Worm (Caenorhabditis elegans) whole organism, midembryonic: ENCODE measurements around the gene F46C5.10.

ENCODE experiments used
- T22C8.4 ChIP-seq: fragments of 200-800 bp; sonication (Bioruptor generic); IDR thresholded peaks from 2 replicates; pipeline ENCODE4 v1.3.6; 2022; ENCODE audit warnings: missing genetic modification characterization, missing compliant biosample characterization
- cog-1 ChIP-seq: sonication (generic microtip); optimal IDR thresholded peaks from 2 replicates; lab custom pipeline; 2016; ENCODE audit warnings: missing genetic modification characterization, missing compliant biosample characterization
- flt-1 ChIP-seq: fragments of 200-800 bp; sonication (Bioruptor generic); IDR thresholded peaks from 2 replicates; pipeline ENCODE4 v1.3.6; 2022; ENCODE audit warnings: missing genetic modification characterization, missing compliant biosample characterization
- klf-2 ChIP-seq: fragments of 200-800 bp; sonication (Bioruptor generic); conservative IDR thresholded peaks from 2 replicates; pipeline ENCODE4 v1.3.6; 2022; ENCODE audit warnings: missing genetic modification reagents, missing genetic modification characterization, missing compliant biosample characterization
- med-1 ChIP-seq: sonication (generic microtip); optimal IDR thresholded peaks from 2 replicates; lab custom pipeline; 2017; ENCODE audit warnings: missing genetic modification characterization, mild to moderate bottlenecking, missing compliant biosample characterization, antibody characterized with exemption, missing genetic modification reagents; ENCODE audit not compliant: insufficient read depth
- ref-1 ChIP-seq: fragments of 200-800 bp; sonication (Bioruptor generic); conservative IDR thresholded peaks from 2 replicates; pipeline ENCODE4 v1.3.6; 2022; ENCODE audit warnings: missing genetic modification reagents, missing genetic modification characterization, missing compliant biosample characterization
- tab-1 ChIP-seq: fragments of 200-800 bp; sonication (Bioruptor generic); IDR thresholded peaks from 2 replicates; pipeline ENCODE4 v1.3.6; 2022; ENCODE audit warnings: missing genetic modification characterization, missing compliant biosample characterization
- ztf-23 ChIP-seq: fragments of 200-800 bp; sonication (Bioruptor generic); IDR thresholded peaks from 2 replicates; pipeline ENCODE4 v1.3.6; 2022; ENCODE audit warnings: missing genetic modification reagents, missing genetic modification characterization, missing compliant biosample characterization
- ztf-29 ChIP-seq: fragments of 200-800 bp; sonication (Bioruptor generic); IDR thresholded peaks from 2 replicates; pipeline ENCODE4 v1.3.6; 2022; ENCODE audit warnings: missing genetic modification reagents, missing genetic modification characterization, missing compliant biosample characterization

F46C5.10 gene

ce11 chrII:8788752-8789151 is 30.1 kb downstream of the F46C5.10 start:
- TF ChIP-seq ztf-23 (GFP tag; lab: Robert Waterston, UW) (no peak), ztf-29 (GFP tag; lab: Robert Waterston, UW) (no peak), flt-1 (GFP tag; lab: Robert Waterston, UW) (no peak), tab-1 (no peak), T22C8.4 (GFP tag; lab: Robert Waterston, UW) (no peak), cog-1 (tag; lab: Kevin White, UChicago) (no peak), ref-1 (no peak), med-1 (GFP tag; lab: Kevin White, UChicago) (no peak)

ce11 chrII:8787376-8787775 is 31.5 kb downstream of the F46C5.10 start:
- TF ChIP-seq tab-1 (no peak), cog-1 (tag; lab: Kevin White, UChicago) (peak; percentile 95), flt-1 (GFP tag; lab: Robert Waterston, UW) (peak; percentile 58; the same call in 1 of the 2 replicates), klf-2 (GFP tag; lab: Robert Waterston, UW) (no peak), ref-1 (no peak), T22C8.4 (GFP tag; lab: Robert Waterston, UW) (peak; percentile 90)

ce11 chrII:8785875-8786274 is 33.0 kb downstream of the F46C5.10 start:
- no peak for TF ChIP-seq ztf-23 (GFP tag; lab: Robert Waterston, UW)
- no peak for TF ChIP-seq tab-1
- no peak for TF ChIP-seq klf-2 (GFP tag; lab: Robert Waterston, UW)

DNA sequence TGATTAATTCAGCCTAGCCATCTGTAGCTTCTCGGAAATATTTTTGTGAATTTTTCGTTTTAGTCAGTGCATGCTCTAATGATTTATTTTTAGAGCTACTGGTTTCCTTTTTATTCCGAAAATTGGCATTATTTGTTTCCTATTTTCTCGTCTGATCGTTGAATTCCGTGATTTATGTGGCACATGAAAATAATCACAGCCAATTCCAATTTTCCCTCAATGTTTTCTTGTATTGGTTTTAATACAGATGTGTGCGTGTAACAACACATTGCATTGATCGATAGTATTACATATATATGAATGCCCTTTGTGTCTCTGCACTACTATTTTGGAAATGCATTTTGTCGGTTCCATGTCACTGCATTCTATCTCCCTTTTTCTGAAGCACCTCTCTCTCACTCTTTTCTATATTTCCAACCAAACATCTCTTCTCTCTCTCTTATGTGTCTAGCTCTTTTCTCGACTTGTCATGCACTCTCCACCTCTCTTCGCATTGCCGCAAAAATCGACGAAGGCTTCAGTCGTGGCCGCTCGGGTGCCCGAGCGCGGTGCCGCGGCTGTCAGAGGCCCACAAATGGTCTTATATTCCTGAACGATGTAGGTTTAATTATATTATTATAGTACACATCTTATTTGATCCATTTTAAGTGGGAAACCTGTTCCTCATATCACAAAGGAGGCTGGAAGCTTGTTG is 34.4 kb downstream of the F46C5.10 start:
- no peak for TF ChIP-seq cog-1 (tag; lab: Kevin White, UChicago)
- 0 out of 2 replicates have a peak, but pooled peaks have one; percentile 46 for TF ChIP-seq ztf-23 (GFP tag; lab: Robert Waterston, UW)
- TF ChIP-seq tab-1, result 0 out of 2 replicates have a peak, but pooled peaks have one; percentile 11

ce11 chrII:8783451-8783967 is 35.3 kb downstream of the F46C5.10 start, which contains the start of gene sgn-1:
TSS of gene sgn-1 (minus strand) at chrII:8783670.
- TF ChIP-seq ztf-29 (GFP tag; lab: Robert Waterston, UW), result no peak
- no peak for TF ChIP-seq klf-2 (GFP tag; lab: Robert Waterston, UW)
- TF ChIP-seq ztf-23 (GFP tag; lab: Robert Waterston, UW), result no peak
- TF ChIP-seq tab-1, result no peak
- no peak for TF ChIP-seq T22C8.4 (GFP tag; lab: Robert Waterston, UW)
- TF ChIP-seq cog-1 (tag; lab: Kevin White, UChicago), result no peak
- no peak for TF ChIP-seq med-1 (GFP tag; lab: Kevin White, UChicago)
- TF ChIP-seq ref-1, result no peak
- no peak for TF ChIP-seq flt-1 (GFP tag; lab: Robert Waterston, UW)

ce11 chrII:8776504-8776903 is 42.3 kb downstream of the F46C5.10 start:
- TF ChIP-seq T22C8.4 (GFP tag; lab: Robert Waterston, UW), result no peak
- no peak for TF ChIP-seq ztf-23 (GFP tag; lab: Robert Waterston, UW)
- no peak for TF ChIP-seq ztf-29 (GFP tag; lab: Robert Waterston, UW)
- no peak for TF ChIP-seq cog-1 (tag; lab: Kevin White, UChicago)

DNA sequence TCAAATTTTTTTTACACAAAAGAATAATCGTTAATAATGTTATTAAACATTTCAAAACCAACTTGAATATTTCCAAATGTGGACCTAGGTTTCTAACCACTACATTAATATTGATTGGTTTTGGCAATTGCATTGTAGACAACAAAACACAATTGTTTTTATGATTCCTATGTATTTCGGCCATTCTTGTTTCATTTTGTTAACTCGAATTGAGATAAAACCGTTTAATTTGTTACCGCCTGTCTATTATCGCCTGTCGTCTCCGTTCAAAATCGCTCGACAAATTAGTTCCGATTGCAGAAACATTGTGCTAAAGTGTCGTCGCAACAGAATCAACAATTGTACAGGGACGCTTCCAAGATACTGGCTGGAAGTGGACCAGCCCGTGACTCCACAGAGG is 48.2 kb downstream of the F46C5.10 start, which contains the start of gene let-19:
let-19 (plus strand) TSS at position 301 of the 400 bp plus-strand sequence.
- TF ChIP-seq flt-1 (GFP tag; lab: Robert Waterston, UW), result no peak

DNA sequence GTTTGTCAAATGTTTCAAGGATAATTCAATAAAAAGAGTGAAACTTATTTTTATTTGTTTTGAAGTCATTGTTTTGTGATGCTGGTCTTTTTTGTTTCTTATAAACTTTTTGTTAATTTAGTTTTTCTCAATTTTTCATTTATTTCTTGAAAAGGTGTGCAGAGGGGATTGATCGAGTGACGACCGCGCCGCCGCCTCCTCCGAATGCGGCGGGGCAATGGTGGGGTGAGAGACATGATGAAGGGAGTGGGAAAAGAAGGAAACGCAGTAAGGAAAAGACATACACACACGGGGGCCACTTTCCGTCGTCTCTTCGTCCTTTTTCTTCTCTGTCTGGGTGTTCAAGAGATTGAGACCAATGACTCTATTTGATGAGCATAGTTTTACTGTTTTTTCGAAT is 49.5 kb downstream of the F46C5.10 start:
- TF ChIP-seq ztf-23 (GFP tag; lab: Robert Waterston, UW) (0 out of 2 replicates have a peak, but pooled peaks have one; percentile 40), med-1 (GFP tag; lab: Kevin White, UChicago) (no peak)
